Worm (Caenorhabditis elegans) whole organism, L1 larva: Measurements from ENCODE around the gene Y42G9A.2.

Experiments used
- elt-3 ChIP-seq, 6 experiments: fragments of 150-350 bp in 1 of 6; sonication (generic microtip); optimal IDR thresholded peaks; 2 replicates each; lab custom pipeline; 2017 to 2018; ENCODE audit warnings: missing biosample characterization in 6 of 6, missing genetic modification characterization in 6 of 6, inconsistent platforms in 1 of 6
- nhr-11 ChIP-seq: fragments of 150-350 bp; optimal IDR thresholded peaks from 2 replicates; lab custom pipeline; 2014; ENCODE audit warnings: missing biosample characterization, missing genetic modification characterization
- nhr-12 ChIP-seq: sonication (generic microtip); optimal IDR thresholded peaks from 2 replicates; lab custom pipeline; 2017; ENCODE audit warnings: missing biosample characterization, missing genetic modification characterization
- nhr-237 ChIP-seq: fragments of 150-350 bp; optimal IDR thresholded peaks from 2 replicates; lab custom pipeline; 2014; ENCODE audit warnings: missing biosample characterization, missing genetic modification characterization

- TF ChIP-seq nhr-11 (no peak), elt-3 (tag; optimal IDR thresholded peaks at IDR 0.05; lab: Kevin White, UChicago) (no peak), nhr-12 (no peak), nhr-237 (tag; lab: Kevin White, UChicago) (no peak)
Measured at ce11 chrIII:6166634-6167033, 18.6 kb downstream of the Y42G9A.2 start.
